Fruit fly (Drosophila melanogaster): ENCODE measurements around the gene Orct2.

Orct2 gene

DNA sequence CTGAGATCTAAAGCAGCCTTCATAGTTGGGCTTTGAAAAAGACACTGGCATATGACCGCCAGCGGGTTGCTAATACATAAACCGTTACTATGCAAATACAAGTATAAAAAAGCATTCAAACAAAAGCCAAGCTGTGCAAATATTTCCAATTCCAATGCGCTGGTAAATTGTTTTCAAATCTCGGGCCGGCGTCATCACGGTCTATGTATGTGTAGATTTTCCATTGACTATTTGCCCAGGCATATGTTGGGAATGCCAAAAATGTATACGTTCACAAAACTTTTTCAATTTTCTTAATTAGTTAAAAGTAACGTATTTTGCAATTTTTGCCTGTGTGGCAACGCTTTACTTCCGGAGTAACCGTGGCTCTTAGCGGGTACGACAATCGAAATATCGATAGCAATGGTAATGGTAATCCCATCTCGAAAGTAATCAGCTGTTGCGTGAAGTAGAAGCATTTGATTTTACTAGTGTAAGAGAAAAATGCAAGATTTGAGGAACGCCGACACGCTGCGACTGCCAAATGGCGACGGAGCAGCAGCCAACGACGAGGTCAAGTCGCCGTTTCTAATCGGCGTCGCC lies 17.0 kb downstream of the Orct2 start, which contains the start of the genes CG34290 and Uck:
Gene CG34290 (minus strand): TSS at position 51 of the 582 bp plus-strand sequence.
Gene Uck (plus strand): TSS at position 405 of the 582 bp plus-strand sequence.
- peak; percentile 46 for TF ChIP-seq CG15710 (tag; optimal IDR thresholded peaks at IDR 0.05)
- TF ChIP-seq CG32121 (GFP tag; IDR thresholded peaks at IDR 0.05), result 0 out of 2 replicates have a peak, but pooled peaks have one; percentile 26
- TF ChIP-seq rn (GFP tag; IDR thresholded peaks at IDR 0.05), result no peak
- no peak for TF ChIP-seq Pif1B (GFP tag; optimal IDR thresholded peaks at IDR 0.05)
- TF ChIP-seq Pif1A (GFP tag; optimal IDR thresholded peaks at IDR 0.05), result peak; percentile 28
- TF ChIP-seq CG8159 (tag; optimal IDR thresholded peaks at IDR 0.05), result peak; percentile 7
- TF ChIP-seq fd96Ca (GFP tag; IDR thresholded peaks at IDR 0.05), result peak; percentile 36; the same call in 1 of the 3 replicates
- no peak for TF ChIP-seq CG17806 (tag; optimal IDR thresholded peaks at IDR 0.05)
- no peak; the same call in 1 of the 2 replicates for TF ChIP-seq Ets98B (GFP tag; IDR thresholded peaks at IDR 0.05)
- TF ChIP-seq CG12605 (GFP tag; IDR thresholded peaks at IDR 0.05), result no peak
- no peak for TF ChIP-seq EcR (GFP tag; optimal IDR thresholded peaks at IDR 0.05)
- TF ChIP-seq gl (tag; optimal IDR thresholded peaks at IDR 0.05), result peak; percentile 45
- peak; percentile 57; the same call in 2 of the 3 replicates for TF ChIP-seq CG4496 (GFP tag; IDR thresholded peaks at IDR 0.05)
- peak; percentile 72 for TF ChIP-seq Snoo (tag; optimal IDR thresholded peaks at IDR 0.05)
- no peak for TF ChIP-seq CG13204 (GFP tag; optimal IDR thresholded peaks at IDR 0.05)
- TF ChIP-seq CG10348 (GFP tag; IDR thresholded peaks at IDR 0.05), result no peak
- TF ChIP-seq CG9948 (tag; optimal IDR thresholded peaks at IDR 0.05), result no peak
- no peak for TF ChIP-seq D1 (tag; optimal IDR thresholded peaks at IDR 0.05)
- TF ChIP-seq CG34367 (tag; optimal IDR thresholded peaks at IDR 0.05), result peak; percentile 52
- peak; percentile 20 for TF ChIP-seq CG8301 (tag; optimal IDR thresholded peaks at IDR 0.05)
- no peak for TF ChIP-seq CG14655 (GFP tag; optimal IDR thresholded peaks at IDR 0.05)

DNA sequence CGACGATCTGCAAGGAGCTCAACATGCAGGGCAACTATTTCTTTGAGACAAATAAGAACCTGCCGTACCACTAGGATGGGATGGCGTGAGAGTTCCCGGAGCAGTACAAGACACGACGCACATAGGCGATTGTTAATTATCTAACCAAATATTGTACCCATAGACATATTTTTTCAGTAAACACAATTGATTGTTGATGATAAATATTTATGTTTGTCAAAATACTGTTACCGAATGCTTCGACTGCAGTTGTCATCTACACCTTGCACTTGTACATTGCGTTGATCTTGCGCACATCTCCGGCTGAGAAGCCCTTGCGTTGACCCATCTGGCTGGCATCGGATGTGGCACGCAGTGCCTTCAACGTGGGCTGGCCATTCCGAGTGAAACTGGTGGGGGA lies 20.3 kb downstream of the Orct2 start:
- TF ChIP-seq CG8301 (tag; optimal IDR thresholded peaks at IDR 0.05) (no peak), CG34367 (tag; optimal IDR thresholded peaks at IDR 0.05) (no peak), Ets98B (GFP tag; IDR thresholded peaks at IDR 0.05) (no peak), CG14655 (GFP tag; optimal IDR thresholded peaks at IDR 0.05) (no peak), Pif1B (GFP tag; optimal IDR thresholded peaks at IDR 0.05) (no peak), rn (GFP tag; IDR thresholded peaks at IDR 0.05) (no peak), CG8159 (tag; optimal IDR thresholded peaks at IDR 0.05) (no peak), Snoo (tag; optimal IDR thresholded peaks at IDR 0.05) (no peak), CG4496 (GFP tag; IDR thresholded peaks at IDR 0.05) (no peak), EcR (GFP tag; optimal IDR thresholded peaks at IDR 0.05) (no peak), Pif1A (GFP tag; optimal IDR thresholded peaks at IDR 0.05) (no peak), CG32121 (GFP tag; IDR thresholded peaks at IDR 0.05) (no peak), CG10348 (GFP tag; IDR thresholded peaks at IDR 0.05) (no peak), CG17806 (tag; optimal IDR thresholded peaks at IDR 0.05) (no peak), CG12605 (GFP tag; IDR thresholded peaks at IDR 0.05) (no peak), CG13204 (GFP tag; optimal IDR thresholded peaks at IDR 0.05) (no peak), fd96Ca (GFP tag; IDR thresholded peaks at IDR 0.05) (no peak), D1 (tag; optimal IDR thresholded peaks at IDR 0.05) (no peak), gl (tag; optimal IDR thresholded peaks at IDR 0.05) (no peak)

DNA sequence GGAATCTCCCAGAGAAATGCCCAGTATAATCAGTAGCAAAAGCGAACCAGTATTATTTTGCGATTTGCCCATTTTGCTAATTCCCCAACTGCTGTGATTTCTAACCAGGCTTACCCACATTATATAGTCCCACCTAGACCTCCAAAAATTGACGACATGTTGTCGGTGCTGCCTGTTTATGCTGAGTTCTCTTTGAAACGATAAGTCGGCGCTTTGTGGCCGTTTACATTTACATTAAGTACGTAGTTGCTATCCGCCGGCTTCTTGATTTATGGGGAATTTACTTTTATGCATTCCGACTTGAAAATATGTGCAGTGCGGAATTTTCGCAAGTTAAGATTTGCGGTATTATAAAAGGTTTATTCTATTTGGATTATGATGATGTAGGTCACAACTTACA lies 21.5 kb downstream of the Orct2 start, which contains the start of gene CG5715:
Gene CG5715 (minus strand): TSS at position 101 of the 400 bp plus-strand sequence.
- TF ChIP-seq CG34367 (tag; optimal IDR thresholded peaks at IDR 0.05), result no peak
- no peak for TF ChIP-seq CG10348 (GFP tag; IDR thresholded peaks at IDR 0.05)
- TF ChIP-seq D1 (tag; optimal IDR thresholded peaks at IDR 0.05), result no peak
- TF ChIP-seq gl (tag; optimal IDR thresholded peaks at IDR 0.05), result no peak
- TF ChIP-seq Ets98B (GFP tag; IDR thresholded peaks at IDR 0.05), result no peak
- TF ChIP-seq EcR (GFP tag; optimal IDR thresholded peaks at IDR 0.05), result no peak
- no peak for TF ChIP-seq CG9948 (tag; optimal IDR thresholded peaks at IDR 0.05)
- TF ChIP-seq CG14655 (GFP tag; optimal IDR thresholded peaks at IDR 0.05), result no peak
- TF ChIP-seq Pif1A (GFP tag; optimal IDR thresholded peaks at IDR 0.05), result no peak
- TF ChIP-seq rn (GFP tag; IDR thresholded peaks at IDR 0.05), result no peak
- TF ChIP-seq CG15710 (tag; optimal IDR thresholded peaks at IDR 0.05), result no peak
- TF ChIP-seq Pif1B (GFP tag; optimal IDR thresholded peaks at IDR 0.05), result no peak
- TF ChIP-seq CG8159 (tag; optimal IDR thresholded peaks at IDR 0.05), result no peak
- no peak for TF ChIP-seq CG12605 (GFP tag; IDR thresholded peaks at IDR 0.05)
- TF ChIP-seq CG13204 (GFP tag; optimal IDR thresholded peaks at IDR 0.05), result no peak
- TF ChIP-seq CG32121 (GFP tag; IDR thresholded peaks at IDR 0.05), result no peak

DNA sequence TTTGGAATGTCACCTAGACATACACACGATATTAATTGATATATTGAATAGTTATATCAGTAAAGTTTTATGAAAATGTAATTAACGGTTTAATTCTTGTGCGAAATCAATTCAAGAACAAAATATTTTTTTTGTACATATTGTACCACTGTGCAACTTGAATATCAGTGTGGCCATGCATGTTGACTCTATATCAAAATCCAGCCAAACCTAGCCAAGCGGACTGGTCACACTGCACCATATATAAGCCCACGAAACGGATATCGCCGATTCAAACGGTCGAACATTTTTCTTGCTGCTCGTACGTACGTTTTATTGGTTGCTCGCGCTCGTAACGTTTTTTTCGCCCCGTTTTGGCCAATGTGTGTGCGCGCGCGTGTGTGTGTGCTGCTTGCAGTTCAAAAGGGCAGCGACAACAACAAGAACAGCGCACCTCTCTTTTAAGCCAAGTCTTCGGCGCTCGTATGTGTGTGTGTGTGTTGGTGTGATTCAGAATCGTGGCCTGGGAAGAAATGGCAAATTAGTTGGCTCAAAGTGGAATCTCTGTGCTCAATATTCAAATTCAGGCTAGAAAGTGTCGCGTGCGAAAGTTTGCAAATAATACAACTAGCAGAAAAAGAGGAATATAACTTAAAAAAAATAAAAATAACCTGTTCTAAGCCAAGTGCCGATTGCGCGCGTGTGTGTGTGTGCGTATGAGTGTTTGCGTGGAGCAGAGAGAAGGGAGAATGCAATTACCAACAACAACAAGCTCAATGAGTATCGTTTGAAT lies 22.1 kb downstream of the Orct2 start, which contains the start of gene crb:
Gene crb (plus strand): TSS at position 295 of the 772 bp plus-strand sequence.
- TF ChIP-seq CG8301 (tag; optimal IDR thresholded peaks at IDR 0.05) (no peak), D1 (tag; optimal IDR thresholded peaks at IDR 0.05) (no peak), CG17806 (tag; optimal IDR thresholded peaks at IDR 0.05) (no peak), gl (tag; optimal IDR thresholded peaks at IDR 0.05) (no peak), fd96Ca (GFP tag; IDR thresholded peaks at IDR 0.05) (peak; percentile 46; the same call in 1 of the 3 replicates), CG14655 (GFP tag; optimal IDR thresholded peaks at IDR 0.05) (no peak), Pif1B (GFP tag; optimal IDR thresholded peaks at IDR 0.05) (no peak), CG8159 (tag; optimal IDR thresholded peaks at IDR 0.05) (peak; percentile 22), CG34367 (tag; optimal IDR thresholded peaks at IDR 0.05) (peak; percentile 45), CG13204 (GFP tag; optimal IDR thresholded peaks at IDR 0.05) (no peak), rn (GFP tag; IDR thresholded peaks at IDR 0.05) (no peak), CG12605 (GFP tag; IDR thresholded peaks at IDR 0.05) (0 out of 2 replicates have a peak, but pooled peaks have one; percentile 8), Snoo (tag; optimal IDR thresholded peaks at IDR 0.05) (peak; percentile 45), Ets98B (GFP tag; IDR thresholded peaks at IDR 0.05) (peak; percentile 21; the same call in 1 of the 2 replicates), CG15710 (tag; optimal IDR thresholded peaks at IDR 0.05) (peak; percentile 17), EcR (GFP tag; optimal IDR thresholded peaks at IDR 0.05) (peak; percentile 36), Pif1A (GFP tag; optimal IDR thresholded peaks at IDR 0.05) (peak; percentile 8), CG32121 (GFP tag; IDR thresholded peaks at IDR 0.05) (peak; percentile 46), CG9948 (tag; optimal IDR thresholded peaks at IDR 0.05) (no peak), CG4496 (GFP tag; IDR thresholded peaks at IDR 0.05) (peak; percentile 62; the same call in 2 of the 3 replicates), CG10348 (GFP tag; IDR thresholded peaks at IDR 0.05) (no peak)
